Fruit fly (Drosophila melanogaster) whole organism, wandering third instar larva: ENCODE results near the gene CG33795.

Experiments
- Abd-B ChIP-seq: fragments of >200 bp; optimal IDR thresholded peaks from 2 replicates; lab custom pipeline; 2017; ENCODE audit warnings: missing biosample characterization, missing genetic modification characterization
- CG32264 ChIP-seq: fragments of 200-800 bp; sonication (Bioruptor generic); optimal IDR thresholded peaks from 2 replicates; lab custom pipeline; 2016; ENCODE audit warnings: missing biosample characterization, missing genetic modification characterization
- CG9705 ChIP-seq: fragments of 200-800 bp; sonication (Bioruptor generic); optimal IDR thresholded peaks from 2 replicates; lab custom pipeline; 2018; ENCODE audit warnings: missing biosample characterization, mild to moderate bottlenecking, missing genetic modification characterization
- CrebA ChIP-seq: fragments of 200-800 bp; sonication (Bioruptor generic); optimal IDR thresholded peaks from 2 replicates; lab custom pipeline; 2016; ENCODE audit warnings: missing biosample characterization, mild to moderate bottlenecking, missing genetic modification characterization, borderline replicate concordance
- Dfd ChIP-seq: fragments of >200 bp; optimal IDR thresholded peaks from 2 replicates; lab custom pipeline; 2017; ENCODE audit warnings: missing biosample characterization, missing genetic modification characterization
- Dif ChIP-seq: fragments of 200-275, 200-300 bp; sonication (Bioruptor generic); optimal IDR thresholded peaks from 2 replicates; lab custom pipeline; 2018; ENCODE audit warnings: missing biosample characterization, missing genetic modification characterization; ENCODE audit not compliant: partially characterized antibody
- GATAd ChIP-seq: sonication (Bioruptor generic); optimal IDR thresholded peaks from 2 replicates; lab custom pipeline; 2016; ENCODE audit warnings: missing biosample characterization, missing genetic modification characterization
- HLH106 ChIP-seq: fragments of 200-800 bp; optimal IDR thresholded peaks from 3 replicates; lab custom pipeline; 2019; ENCODE audit warnings: missing biosample characterization, mild to moderate bottlenecking, missing genetic modification characterization, moderate library complexity
- Hnf4 ChIP-seq: fragments of 200-800 bp; sonication (Bioruptor generic); optimal IDR thresholded peaks from 2 replicates; lab custom pipeline; 2016; ENCODE audit warnings: missing biosample characterization, mild to moderate bottlenecking, missing genetic modification characterization
- Hr78 ChIP-seq: fragments of >200 bp; optimal IDR thresholded peaks from 2 replicates; lab custom pipeline; 2017; ENCODE audit warnings: missing biosample characterization, missing genetic modification characterization
- Hr83 ChIP-seq: fragments of 200-300 bp; sonication (Bioruptor generic); optimal IDR thresholded peaks from 2 replicates; lab custom pipeline; 2016; ENCODE audit warnings: missing biosample characterization, mild to moderate bottlenecking, missing genetic modification characterization, moderate library complexity; ENCODE audit not compliant: poor library complexity, severe bottlenecking
- Jra ChIP-seq: sonication (Bioruptor generic); optimal IDR thresholded peaks from 2 replicates; lab custom pipeline; 2016; ENCODE audit warnings: missing biosample characterization, missing genetic modification characterization
- Mio ChIP-seq: sonication (Bioruptor generic); optimal IDR thresholded peaks from 2 replicates; lab custom pipeline; 2016; ENCODE audit warnings: missing biosample characterization, missing genetic modification characterization
- Myc ChIP-seq: fragments of >200 bp; optimal IDR thresholded peaks from 2 replicates; lab custom pipeline; 2017
- N ChIP-seq: fragments of >200 bp; optimal IDR thresholded peaks from 2 replicates; lab custom pipeline; 2018; ENCODE audit warnings: missing biosample characterization, missing external identifiers, missing genetic modification characterization
- OdsH ChIP-seq: fragments of 200-800 bp; sonication (Bioruptor generic); optimal IDR thresholded peaks from 2 replicates; lab custom pipeline; 2016; ENCODE audit warnings: missing biosample characterization, mild to moderate bottlenecking, missing genetic modification characterization
- Rel ChIP-seq, 2 experiments: fragments of 200-800 bp; sonication (Bioruptor generic) in 1 of 2; optimal IDR thresholded peaks; 2 replicates in 1 of 2; 3 replicates in 1 of 2; lab custom pipeline; 2016 to 2019; ENCODE audit warnings: mild to moderate bottlenecking in 2 of 2, missing biosample characterization in 2 of 2, missing genetic modification characterization in 2 of 2, moderate library complexity in 1 of 2
- Sp1 ChIP-seq: fragments of 200-800 bp; sonication (Bioruptor generic); optimal IDR thresholded peaks from 3 replicates; lab custom pipeline; 2019; ENCODE audit warnings: missing biosample characterization, mild to moderate bottlenecking, missing genetic modification characterization, moderate library complexity
- Vsx2 ChIP-seq: fragments of 200-300, 225-300 bp; sonication (Bioruptor generic); optimal IDR thresholded peaks from 2 replicates; lab custom pipeline; 2018; ENCODE audit warnings: missing biosample characterization, missing genetic modification characterization; ENCODE audit not compliant: partially characterized antibody
- br ChIP-seq: fragments of 200-800 bp; sonication (Bioruptor generic); optimal IDR thresholded peaks from 2 replicates; lab custom pipeline; 2016; ENCODE audit warnings: missing biosample characterization, missing genetic modification characterization
- brk ChIP-seq: fragments of 200-800 bp; sonication (Bioruptor generic); optimal IDR thresholded peaks from 2 replicates; lab custom pipeline; 2016; ENCODE audit warnings: missing biosample characterization, mild to moderate bottlenecking, missing genetic modification characterization
- dl ChIP-seq, 2 experiments: fragments of 175-275, 200-275 bp in 1 of 2; fragments of 200-275 bp in 1 of 2; sonication (Bioruptor generic); optimal IDR thresholded peaks; lab custom pipeline; 2018; ENCODE audit warnings: mild to moderate bottlenecking in 2 of 2, missing biosample characterization in 2 of 2, missing genetic modification characterization in 2 of 2, moderate library complexity in 2 of 2; ENCODE audit not compliant: partially characterized antibody in 2 of 2, insufficient read depth in 1 of 2
- dmrt93B ChIP-seq: fragments of 200-800 bp; sonication (Bioruptor generic); optimal IDR thresholded peaks from 2 replicates; lab custom pipeline; 2018; ENCODE audit warnings: missing biosample characterization, mild to moderate bottlenecking, missing genetic modification characterization
- dsf ChIP-seq: sonication (Bioruptor generic); optimal IDR thresholded peaks from 2 replicates; lab custom pipeline; 2016; ENCODE audit warnings: missing biosample characterization, missing genetic modification characterization, borderline replicate concordance
- ey ChIP-seq: fragments of 200-800 bp; sonication (Bioruptor generic); optimal IDR thresholded peaks from 2 replicates; lab custom pipeline; 2016; ENCODE audit warnings: missing biosample characterization, missing genetic modification characterization
- foxo ChIP-seq, 2 experiments: fragments of 200-800 bp; sonication (Bioruptor generic); optimal IDR thresholded peaks; 2 replicates in 1 of 2; 3 replicates in 1 of 2; lab custom pipeline; 2016 to 2017; ENCODE audit warnings: missing biosample characterization in 2 of 2, missing genetic modification characterization in 2 of 2
- fru ChIP-seq: fragments of 200-800 bp; sonication (Bioruptor generic); optimal IDR thresholded peaks from 3 replicates; lab custom pipeline; 2016; ENCODE audit warnings: missing biosample characterization, mild to moderate bottlenecking, missing genetic modification characterization
- h ChIP-seq: fragments of 200-800 bp; sonication (Bioruptor generic); optimal IDR thresholded peaks from 3 replicates; lab custom pipeline; 2016; ENCODE audit warnings: missing biosample characterization, mild to moderate bottlenecking, missing genetic modification characterization
- jim ChIP-seq: fragments of 175-275, 200-325 bp; sonication (Bioruptor generic); optimal IDR thresholded peaks from 2 replicates; lab custom pipeline; 2016; ENCODE audit warnings: missing biosample characterization, mild to moderate bottlenecking, missing genetic modification characterization
- lola ChIP-seq: fragments of >200 bp; optimal IDR thresholded peaks from 2 replicates; lab custom pipeline; 2017; ENCODE audit warnings: missing biosample characterization, missing genetic modification characterization
- pan ChIP-seq: fragments of >200 bp; optimal IDR thresholded peaks from 2 replicates; lab custom pipeline; 2017
- psq ChIP-seq: fragments of 200-800 bp; sonication (Bioruptor generic); optimal IDR thresholded peaks from 3 replicates; lab custom pipeline; 2017; ENCODE audit warnings: missing biosample characterization, mild to moderate bottlenecking, missing genetic modification characterization, moderate library complexity
- rgr ChIP-seq: fragments of 200-800 bp; sonication (Bioruptor generic); optimal IDR thresholded peaks from 3 replicates; lab custom pipeline; 2016; ENCODE audit warnings: missing biosample characterization, mild to moderate bottlenecking, missing genetic modification characterization
- sage ChIP-seq: fragments of 200-800 bp; sonication (Bioruptor generic); optimal IDR thresholded peaks from 2 replicates; lab custom pipeline; 2016; ENCODE audit warnings: missing biosample characterization, mild to moderate bottlenecking, missing genetic modification characterization
- sv ChIP-seq: fragments of 200-800 bp; sonication (Bioruptor generic); optimal IDR thresholded peaks from 3 replicates; lab custom pipeline; 2016; ENCODE audit warnings: missing biosample characterization, missing genetic modification characterization
- tai ChIP-seq: sonication (Bioruptor generic); optimal IDR thresholded peaks from 2 replicates; lab custom pipeline; 2016; ENCODE audit warnings: missing biosample characterization, missing genetic modification characterization
- usp ChIP-seq: fragments of >200 bp; optimal IDR thresholded peaks from 2 replicates; lab custom pipeline; 2017; ENCODE audit warnings: missing biosample characterization, missing genetic modification characterization
- woc ChIP-seq: sonication (Bioruptor generic); optimal IDR thresholded peaks from 2 replicates; lab custom pipeline; 2016; ENCODE audit warnings: missing biosample characterization, mild to moderate bottlenecking, missing genetic modification characterization

Gene CG33795

dm6 chr3L:16196588-16197183, 25.5 kb upstream of the CG33795 start (continued):
- TF ChIP-seq sage (GFP tag; lab: Kevin White, UChicago) (no peak), woc (GFP tag; lab: Kevin White, UChicago) (no peak), HLH106 (peak; percentile 22), CG32264 (GFP tag; lab: Kevin White, UChicago) (no peak), psq (GFP tag; lab: Kevin White, UChicago) (peak; percentile 12), pan (lab: Kevin White, UChicago) (no peak), dmrt93B (peak; percentile 13), Rel (GFP tag; optimal IDR thresholded peaks at IDR 0.05; lab: Kevin White, UChicago) (no peak), Rel (tag; optimal IDR thresholded peaks at IDR 0.05; lab: Kevin White, UChicago) (no peak), rgr (peak; percentile 13), CrebA (GFP tag; lab: Kevin White, UChicago) (no peak), ey (no peak), OdsH (GFP tag; lab: Kevin White, UChicago) (no peak)

DNA sequence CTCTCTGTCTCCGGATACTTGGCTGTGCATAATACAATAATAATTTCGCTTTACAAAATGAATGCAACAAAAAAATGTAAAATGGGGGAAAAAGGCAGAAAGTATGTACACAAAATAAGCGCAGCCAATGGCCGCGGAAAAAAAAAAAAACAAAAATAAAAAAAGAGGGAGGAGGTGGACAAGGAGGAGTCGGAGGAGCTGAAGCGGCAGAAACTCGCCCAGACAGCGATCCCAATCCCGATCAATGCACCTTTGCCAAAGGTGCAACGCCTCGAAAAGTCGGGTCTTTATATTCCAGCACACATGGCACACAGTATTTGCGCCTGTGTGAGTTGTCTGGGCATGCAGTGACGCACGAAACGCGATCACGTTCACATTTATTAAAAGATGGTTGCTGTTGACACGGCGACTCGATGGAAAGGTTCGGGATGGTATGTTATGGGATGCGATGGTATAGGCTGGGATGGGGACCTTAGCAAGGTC, 24.3 kb upstream of the CG33795 start:
- TF ChIP-seq pan (lab: Kevin White, UChicago) = no peak
- peak; percentile 78 for TF ChIP-seq sage (GFP tag; lab: Kevin White, UChicago)
- TF ChIP-seq Rel (GFP tag; optimal IDR thresholded peaks at IDR 0.05; lab: Kevin White, UChicago) = peak; percentile 83
- TF ChIP-seq Rel (tag; optimal IDR thresholded peaks at IDR 0.05; lab: Kevin White, UChicago) = peak; percentile 87
- peak; percentile 67 for TF ChIP-seq woc (GFP tag; lab: Kevin White, UChicago)
- peak; percentile 71 for TF ChIP-seq br (GFP tag; lab: Kevin White, UChicago)
- TF ChIP-seq CrebA (GFP tag; lab: Kevin White, UChicago) = peak; percentile 90
- TF ChIP-seq foxo (GFP tag; optimal IDR thresholded peaks at IDR 0.05; lab: Kevin White, UChicago) = peak; percentile 56 to 64
- no peak for TF ChIP-seq Mio
- TF ChIP-seq dl (GFP tag; optimal IDR thresholded peaks at IDR 0.05; lab: Kevin White, UChicago; ENCODE audit: insufficient read depth in 1 of 2, partially characterized antibody in 2 of 2) = peak in 1 of 2 experiments; percentile 5
- TF ChIP-seq Abd-B (GFP tag; lab: Kevin White, UChicago) = no peak
- TF ChIP-seq tai = peak; percentile 90
- TF ChIP-seq Dfd (GFP tag; lab: Kevin White, UChicago) = no peak
- TF ChIP-seq Hr83 (GFP tag; lab: Kevin White, UChicago) = peak; percentile 66
- TF ChIP-seq Jra (GFP tag; lab: Kevin White, UChicago) = peak; percentile 72
- TF ChIP-seq brk (GFP tag; lab: Kevin White, UChicago) = peak; percentile 74
- peak; percentile 44 for TF ChIP-seq ey
- TF ChIP-seq GATAd = no peak
- no peak for TF ChIP-seq lola
- TF ChIP-seq Hr78 = no peak
- TF ChIP-seq HLH106 = no peak
- TF ChIP-seq Hnf4 (GFP tag; lab: Kevin White, UChicago) = peak; percentile 67
- peak; percentile 74 for TF ChIP-seq Sp1
- no peak for TF ChIP-seq N (GFP tag; lab: Kevin White, UChicago)
- TF ChIP-seq Dif (GFP tag; lab: Kevin White, UChicago) = peak; percentile 62
- peak; percentile 86 for TF ChIP-seq h (GFP tag; lab: Kevin White, UChicago)
- no peak for TF ChIP-seq sv
- peak; percentile 80 for TF ChIP-seq CG32264 (GFP tag; lab: Kevin White, UChicago)
- TF ChIP-seq dsf (GFP tag; lab: Kevin White, UChicago) = no peak
- TF ChIP-seq dmrt93B = peak; percentile 5
- peak; percentile 100 for TF ChIP-seq jim (GFP tag; lab: Kevin White, UChicago)
- TF ChIP-seq usp (GFP tag; lab: Kevin White, UChicago) = no peak
- peak; percentile 57 for TF ChIP-seq OdsH (GFP tag; lab: Kevin White, UChicago)
- peak; percentile 55 for TF ChIP-seq Vsx2 (GFP tag; lab: Kevin White, UChicago)
- no peak for TF ChIP-seq CG9705 (GFP tag; lab: Kevin White, UChicago)
- no peak for TF ChIP-seq Myc (lab: Kevin White, UChicago)
- peak; percentile 59 for TF ChIP-seq rgr
- TF ChIP-seq fru (GFP tag; lab: Kevin White, UChicago) = peak; percentile 64
- TF ChIP-seq psq (GFP tag; lab: Kevin White, UChicago) = peak; percentile 84
